Fruit fly (Drosophila melanogaster) whole organism, wandering third instar larva: ENCODE results near the gene AGO2.

Source experiments
- CrebA ChIP-seq: fragments of 200-800 bp; sonication (Bioruptor generic); optimal IDR thresholded peaks from 2 replicates; lab custom pipeline; 2016; ENCODE audit warnings: missing biosample characterization, mild to moderate bottlenecking, missing genetic modification characterization, borderline replicate concordance
- fru ChIP-seq: fragments of 200-800 bp; sonication (Bioruptor generic); optimal IDR thresholded peaks from 3 replicates; lab custom pipeline; 2016; ENCODE audit warnings: missing biosample characterization, mild to moderate bottlenecking, missing genetic modification characterization

dm6 chr3L:15540682-15541081 lies 13.2 kb upstream of the AGO2 start:
- no peak for TF ChIP-seq CrebA (GFP tag; lab: Kevin White, UChicago)
- TF ChIP-seq fru (GFP tag; lab: Kevin White, UChicago): no peak
